Worm (Caenorhabditis elegans) whole organism, L4/young adult: Measurements from ENCODE around the gene rmd-6.
A peak's percentile ranks its signal among the peaks of the same experiment; 100 is the strongest.
"Not testable (repeated sequence)": the region's sequence is repeated elsewhere in the genome, so short reads cannot be mapped to it uniquely, and the experiment has no call there.

ENCODE experiments used
- W03F9.2 ChIP-seq: fragments of 150-350 bp; optimal IDR thresholded peaks from 2 replicates; lab custom pipeline; 2014; ENCODE audit warnings: missing biosample characterization, missing genetic modification characterization
- dao-5 ChIP-seq: sonication (generic microtip); optimal IDR thresholded peaks from 2 replicates; lab custom pipeline; 2016; ENCODE audit warnings: missing genotype, missing genetic modification characterization, moderate library complexity, missing compliant biosample characterization
- him-1 ChIP-seq: sonication (generic microtip); optimal IDR thresholded peaks from 2 replicates; lab custom pipeline; 2016; ENCODE audit warnings: missing genotype, missing genetic modification reagents, missing genetic modification characterization, missing compliant biosample characterization

The rmd-6 gene

DNA sequence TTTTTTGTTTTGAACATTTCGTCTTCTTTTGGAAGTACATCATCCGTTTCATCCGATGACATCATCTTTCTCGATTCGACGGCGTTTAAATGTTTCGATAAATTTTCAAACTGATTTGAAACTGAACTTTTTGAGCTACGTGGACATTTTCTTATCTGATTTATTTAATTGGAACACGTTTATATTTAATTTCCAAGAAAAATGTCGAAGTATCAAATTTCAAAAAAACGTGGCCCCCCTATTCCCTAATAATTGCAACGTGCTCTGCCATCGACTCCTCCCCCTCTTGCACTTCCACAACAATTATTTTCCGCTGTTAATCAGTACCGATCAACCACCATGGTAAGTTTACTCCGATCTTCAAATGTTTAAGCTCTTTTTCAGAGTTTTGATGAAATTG is at the start of gene rmd-6, which contains the start of gene R13H9.6:
Gene rmd-6, plus strand, starts transcription at position 305 of the 400 bp plus-strand sequence.
Gene R13H9.6, minus strand, starts transcription at position 101 of the 400 bp plus-strand sequence.
- TF ChIP-seq W03F9.2, him-1, dao-5 (tag; lab: Kevin White, UChicago): not testable (repeated sequence)

DNA sequence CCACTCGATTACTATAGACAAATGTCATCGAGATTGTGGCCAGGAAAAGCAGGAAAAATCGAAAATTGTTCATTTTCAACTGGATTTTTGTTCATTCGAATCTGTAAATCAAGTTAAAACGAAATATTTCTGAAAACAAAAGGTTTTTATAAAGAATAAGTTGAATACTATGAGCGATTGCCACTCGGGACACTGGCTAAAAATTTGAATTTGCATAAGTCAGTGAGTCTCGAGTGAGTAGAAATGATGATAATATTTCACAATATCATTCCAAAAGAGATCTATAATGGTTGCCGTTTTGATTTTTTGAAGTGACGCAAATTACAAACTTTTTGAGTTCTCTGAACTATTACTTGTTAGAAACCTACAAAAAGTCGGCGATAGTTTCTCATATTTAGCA is 48.1 kb upstream of the rmd-6 start, which contains the start of gene T28H11.8:
Gene T28H11.8, minus strand, starts transcription at position 101 of the 400 bp plus-strand sequence.
- TF ChIP-seq W03F9.2 (tag; lab: Kevin White, UChicago): no peak
- TF ChIP-seq him-1 (tag; lab: Kevin White, UChicago): no peak
- TF ChIP-seq dao-5 (tag; lab: Kevin White, UChicago): no peak

DNA sequence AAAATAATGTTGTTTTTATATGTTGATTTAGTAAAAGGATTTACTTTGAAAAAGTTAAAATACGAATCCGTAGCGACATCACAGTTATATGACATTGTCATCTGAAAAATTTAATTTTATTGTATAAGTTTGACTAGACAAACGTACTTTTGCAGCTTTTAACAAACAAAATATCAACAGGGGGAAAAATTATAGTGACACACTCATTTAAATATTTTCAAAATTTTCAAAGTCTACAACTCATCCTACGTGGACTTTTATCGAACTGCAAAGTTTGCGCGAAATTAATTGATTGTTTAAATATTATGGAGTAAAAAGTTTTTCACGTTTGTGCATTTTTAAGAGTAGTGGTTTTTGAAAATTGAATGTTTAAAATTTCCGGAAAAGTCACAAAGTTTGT is 43.0 kb upstream of the rmd-6 start, which contains the start of gene C09B9.85:
Gene C09B9.85, minus strand, starts transcription at position 101 of the 400 bp plus-strand sequence.
- TF ChIP-seq W03F9.2 (tag; lab: Kevin White, UChicago) (no peak), him-1 (tag; lab: Kevin White, UChicago) (no peak), dao-5 (tag; lab: Kevin White, UChicago) (no peak)

DNA sequence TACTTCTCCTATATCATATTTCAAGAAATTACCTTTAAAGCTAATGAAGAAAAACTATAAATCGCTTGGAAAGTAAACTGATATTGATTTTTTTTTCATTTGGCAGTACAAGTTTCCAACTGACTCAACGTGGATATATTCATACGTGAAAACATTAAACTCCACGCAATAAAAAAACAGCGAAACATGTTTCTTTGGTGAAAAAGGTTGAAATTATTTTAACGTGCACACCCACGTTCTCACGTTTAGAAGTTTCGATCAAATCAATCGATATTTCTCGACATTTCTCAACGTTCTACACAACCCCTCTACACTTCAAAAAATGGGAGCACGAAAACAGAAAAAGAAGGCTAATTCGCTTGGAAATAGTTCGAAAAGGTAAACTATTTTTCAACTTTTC is 39.7 kb upstream of the rmd-6 start, which contains the start of the genes best-6 and C09B9.2:
Gene best-6, minus strand, starts transcription at position 101 of the 400 bp plus-strand sequence.
Gene C09B9.2, plus strand, starts transcription at position 314 of the 400 bp plus-strand sequence.
- TF ChIP-seq W03F9.2 (tag; lab: Kevin White, UChicago) (no peak), dao-5 (tag; lab: Kevin White, UChicago) (no peak), him-1 (tag; lab: Kevin White, UChicago) (no peak)

DNA sequence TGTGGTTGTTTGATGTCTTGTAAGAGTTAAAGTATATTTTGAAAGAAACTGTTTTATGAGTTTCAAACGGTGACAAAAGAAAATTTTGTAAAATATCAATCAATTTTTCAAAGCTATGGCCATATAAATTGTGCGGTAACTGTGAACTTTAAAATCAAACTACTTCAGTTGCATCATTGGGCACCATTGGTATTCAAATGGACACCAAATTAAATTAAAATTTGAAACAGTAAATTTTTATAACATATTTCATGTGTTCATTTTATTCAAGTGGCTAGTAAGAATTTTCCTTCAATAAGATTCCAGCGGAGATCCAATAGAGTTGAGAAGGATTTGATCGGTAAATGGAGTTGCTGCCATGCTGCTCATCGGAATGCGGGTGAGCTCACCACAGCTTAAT is 37.3 kb upstream of the rmd-6 start:
- no peak for TF ChIP-seq dao-5 (tag; lab: Kevin White, UChicago)
- TF ChIP-seq him-1 (tag; lab: Kevin White, UChicago): no peak
- TF ChIP-seq W03F9.2 (tag; lab: Kevin White, UChicago): no peak

DNA sequence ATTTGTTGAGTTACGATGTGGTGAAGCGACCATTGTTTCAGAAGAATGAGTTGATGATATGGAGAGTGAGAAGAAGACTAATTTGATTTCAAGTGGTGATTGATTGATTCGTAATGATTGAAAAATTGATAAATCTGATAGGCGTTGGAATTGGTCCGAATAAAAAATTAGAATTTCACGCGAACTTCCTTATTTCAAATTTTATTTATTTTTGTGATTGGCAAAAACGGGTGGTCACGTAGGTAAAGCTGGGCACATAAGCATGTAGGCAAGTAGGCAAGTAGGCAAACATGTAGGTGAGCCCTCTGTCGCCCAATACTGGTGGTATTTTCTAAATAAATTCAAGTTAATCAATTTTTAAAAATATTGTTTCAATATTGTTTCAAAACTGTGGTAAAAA is 35.4 kb upstream of the rmd-6 start, which contains the start of gene C09B9.4:
Gene C09B9.4, minus strand, starts transcription at position 101 of the 400 bp plus-strand sequence.
- TF ChIP-seq dao-5 (tag; lab: Kevin White, UChicago) (no peak), W03F9.2 (tag; lab: Kevin White, UChicago) (no peak), him-1 (tag; lab: Kevin White, UChicago) (no peak)

DNA sequence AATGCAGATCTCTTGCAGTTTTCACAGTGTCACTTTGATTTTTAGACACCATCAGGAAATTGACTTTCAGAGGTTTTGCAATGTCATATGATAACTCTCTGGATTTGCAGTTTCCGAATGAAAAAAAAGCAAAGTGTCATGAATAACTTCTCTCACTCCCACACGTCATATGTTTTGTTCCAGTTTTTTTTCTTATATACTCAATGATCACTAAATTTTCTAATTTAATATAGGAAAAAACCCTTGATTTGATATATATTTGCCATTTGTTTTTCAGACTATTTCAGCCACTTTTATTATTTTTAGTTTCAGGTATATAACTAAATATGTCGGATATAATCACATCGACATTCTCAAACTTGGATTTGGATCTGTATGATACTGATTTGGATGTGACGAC is 31.2 kb upstream of the rmd-6 start, which contains the start of gene C09B9.1:
Gene C09B9.1, plus strand, starts transcription at position 301 of the 400 bp plus-strand sequence.
- no peak for TF ChIP-seq W03F9.2 (tag; lab: Kevin White, UChicago)
- no peak for TF ChIP-seq him-1 (tag; lab: Kevin White, UChicago)
- no peak for TF ChIP-seq dao-5 (tag; lab: Kevin White, UChicago)

DNA sequence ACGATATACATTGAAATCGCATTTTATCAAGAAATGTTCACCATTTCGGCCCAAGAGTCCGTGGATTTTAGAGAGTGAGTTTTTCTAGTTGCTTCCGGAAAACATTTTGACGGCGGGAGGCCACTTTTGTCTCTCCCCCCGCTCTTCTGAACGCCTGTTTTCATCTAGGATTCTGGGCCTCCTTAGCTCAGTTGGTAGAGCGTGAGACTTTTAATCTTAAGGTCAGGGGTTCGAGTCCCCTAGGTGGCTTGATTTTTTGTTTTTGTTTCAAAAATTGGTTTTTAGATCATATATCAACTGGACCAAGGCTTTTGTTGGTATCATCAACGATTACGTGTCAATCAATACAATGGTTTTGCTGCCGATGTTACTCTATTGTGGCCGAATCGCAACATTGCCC is 29.9 kb upstream of the rmd-6 start:
- TF ChIP-seq W03F9.2 (tag; lab: Kevin White, UChicago): no peak
- peak; percentile 66 for TF ChIP-seq dao-5 (tag; lab: Kevin White, UChicago)
- peak; percentile 17 for TF ChIP-seq him-1 (tag; lab: Kevin White, UChicago)

DNA sequence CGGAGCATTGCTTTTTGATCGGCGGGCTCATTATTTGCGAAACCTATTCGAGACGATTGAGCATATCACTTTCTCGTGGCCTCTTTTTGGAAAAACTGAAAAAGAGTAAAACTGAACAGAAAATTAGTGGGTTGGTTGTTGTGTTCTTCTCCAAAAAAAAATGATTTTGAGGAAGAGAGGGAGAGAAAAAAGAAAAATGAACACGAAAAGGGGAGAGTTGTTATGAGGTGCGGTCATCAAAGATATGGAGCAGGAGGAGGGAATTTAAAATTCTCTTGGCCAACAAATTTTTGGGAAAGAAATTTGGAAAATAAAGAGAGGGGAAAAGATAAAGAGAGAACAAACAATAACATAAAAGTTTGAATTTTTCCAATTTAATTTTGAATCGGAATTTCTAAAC is 23.3 kb upstream of the rmd-6 start, which contains the start of gene hot-9:
Gene hot-9, minus strand, starts transcription at position 101 of the 400 bp plus-strand sequence.
- no peak for TF ChIP-seq him-1 (tag; lab: Kevin White, UChicago)
- TF ChIP-seq W03F9.2 (tag; lab: Kevin White, UChicago): no peak
- TF ChIP-seq dao-5 (tag; lab: Kevin White, UChicago): no peak

DNA sequence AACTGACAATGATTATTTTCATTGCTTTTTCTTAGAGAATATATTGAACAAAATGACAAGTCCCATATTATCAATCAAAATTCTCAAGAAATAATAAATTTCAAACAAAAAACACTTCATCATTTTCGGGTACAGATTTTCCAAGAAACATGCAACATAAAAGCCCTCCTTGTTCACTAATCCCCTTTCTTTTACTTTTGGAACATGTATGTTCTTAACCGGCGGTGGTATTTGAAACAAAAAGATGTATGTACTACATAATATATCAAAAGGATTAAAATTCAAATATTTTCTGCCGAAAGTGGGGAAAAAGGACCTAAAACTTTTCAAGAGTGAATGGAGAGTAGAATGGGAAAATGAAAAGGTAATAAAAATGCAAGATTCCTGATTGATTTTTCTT is 14.3 kb upstream of the rmd-6 start:
- no peak for TF ChIP-seq dao-5 (tag; lab: Kevin White, UChicago)
- no peak for TF ChIP-seq W03F9.2 (tag; lab: Kevin White, UChicago)
- no peak for TF ChIP-seq him-1 (tag; lab: Kevin White, UChicago)

DNA sequence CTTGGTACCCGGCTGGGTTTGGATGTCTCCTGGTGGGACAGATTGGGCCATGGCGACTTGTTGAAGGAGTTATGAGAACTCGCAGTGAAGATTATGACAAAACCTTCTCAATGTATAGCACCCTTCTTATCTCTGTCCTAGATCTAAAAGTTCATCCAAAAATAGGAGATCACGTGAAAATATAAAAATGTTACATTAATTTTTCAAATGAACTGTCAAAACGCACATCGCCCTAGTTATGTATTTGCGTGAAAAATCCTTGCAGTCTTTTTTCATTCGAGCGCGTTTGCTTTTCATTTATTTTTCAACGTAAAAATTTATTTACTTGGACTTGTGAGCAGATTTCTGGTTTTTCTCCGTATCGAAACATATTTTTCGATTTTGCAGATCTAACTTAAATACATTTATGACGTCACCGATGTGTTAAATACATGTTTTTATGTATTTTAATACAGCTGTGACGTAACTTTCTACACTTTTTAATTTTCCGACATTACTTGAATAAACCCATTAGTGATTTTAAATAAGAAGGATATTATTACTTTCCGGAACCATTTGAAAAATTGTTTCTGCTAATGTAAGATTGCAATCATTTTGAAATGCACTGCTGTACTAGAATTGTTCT is 12.6 kb upstream of the rmd-6 start, which contains the start of gene msp-55:
Gene msp-55, minus strand, starts transcription at position 51 of the 625 bp plus-strand sequence.
- TF ChIP-seq W03F9.2 (tag; lab: Kevin White, UChicago) (no peak), dao-5 (tag; lab: Kevin White, UChicago) (no peak), him-1 (tag; lab: Kevin White, UChicago) (no peak)

DNA sequence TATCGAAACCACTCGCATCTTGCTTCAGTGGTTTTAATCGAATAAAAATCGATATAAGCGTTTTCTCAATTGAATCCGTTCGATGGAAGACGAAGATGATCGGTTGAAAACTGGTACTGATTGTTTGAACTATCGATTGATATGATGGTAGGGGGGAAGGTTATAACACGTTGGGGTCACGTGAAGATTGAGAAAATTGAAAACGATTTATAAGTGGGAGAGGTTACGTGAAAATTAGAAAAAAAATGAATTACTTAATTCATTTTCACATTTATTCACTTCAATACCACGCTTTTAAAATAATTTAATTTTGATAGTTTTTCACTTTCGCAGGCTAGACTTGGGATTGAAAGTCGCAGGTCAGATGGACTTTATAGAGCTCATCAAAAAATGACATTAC is 7.7 kb upstream of the rmd-6 start, which contains the start of gene C09B9.7:
Gene C09B9.7, minus strand, starts transcription at position 101 of the 400 bp plus-strand sequence.
- TF ChIP-seq W03F9.2 (tag; lab: Kevin White, UChicago): no peak
- no peak for TF ChIP-seq him-1 (tag; lab: Kevin White, UChicago)
- no peak for TF ChIP-seq dao-5 (tag; lab: Kevin White, UChicago)

DNA sequence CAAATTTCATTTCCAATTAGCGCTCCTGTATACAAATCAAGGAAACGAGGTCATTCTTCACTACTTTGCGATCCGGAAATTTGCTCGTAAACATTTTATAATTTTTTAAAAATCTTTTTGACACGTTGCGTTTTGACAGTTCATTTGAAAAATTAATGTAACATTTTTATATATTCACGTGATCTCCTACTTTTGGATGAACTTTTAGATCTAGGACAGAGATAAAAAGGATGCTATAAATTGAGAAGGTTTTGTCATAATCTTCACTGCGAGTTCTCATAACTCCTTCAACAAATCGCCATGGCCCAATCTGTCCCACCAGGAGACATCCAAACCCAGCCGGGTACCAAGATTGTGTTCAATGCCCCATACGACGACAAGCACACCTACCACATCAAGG is 6.4 kb upstream of the rmd-6 start, which contains the start of gene msp-57:
Gene msp-57, plus strand, starts transcription at position 301 of the 400 bp plus-strand sequence.
- TF ChIP-seq W03F9.2, dao-5, him-1 (tag; lab: Kevin White, UChicago): not testable (repeated sequence)
